Fruit fly (Drosophila melanogaster): Measurements from ENCODE around the gene Vha68-1.

The Vha68-1 gene

dm6 chr2L:13004059-13004870 is at the start of gene Vha68-1, which contains the start of gene mTor:
Gene Vha68-1, minus strand, starts transcription at chr2L:13004107.
Gene mTor, plus strand, starts transcription at chr2L:13004480.
- no peak for TF ChIP-seq net (GFP tag; optimal IDR thresholded peaks at IDR 0.05)
- TF ChIP-seq CG6276 (GFP tag; optimal IDR thresholded peaks at IDR 0.05), result no peak
- no peak for TF ChIP-seq Eip75B (GFP tag; optimal IDR thresholded peaks at IDR 0.05)
- TF ChIP-seq eg (GFP tag; IDR thresholded peaks at IDR 0.05), result peak; percentile 87
- no peak for TF ChIP-seq fd85E (GFP tag; optimal IDR thresholded peaks at IDR 0.05)
- TF ChIP-seq CG7368 (GFP tag; optimal IDR thresholded peaks at IDR 0.05), result no peak
- no peak for TF ChIP-seq Eip78C (GFP tag)
- TF ChIP-seq fd59A (GFP tag; optimal IDR thresholded peaks at IDR 0.05), result peak; percentile 35
- TF ChIP-seq CG3919 (GFP tag; optimal IDR thresholded peaks at IDR 0.05), result no peak
- TF ChIP-seq CG8632 (GFP tag; optimal IDR thresholded peaks at IDR 0.05), result peak; percentile 70
- peak; percentile 77 for TF ChIP-seq CG34406 (GFP tag; optimal IDR thresholded peaks at IDR 0.05)
- peak; percentile 85 for TF ChIP-seq Hr4 (GFP tag; optimal IDR thresholded peaks at IDR 0.05)
- TF ChIP-seq Sox102F (GFP tag; optimal IDR thresholded peaks at IDR 0.05), result no peak
- no peak for TF ChIP-seq Sox14 (GFP tag; optimal IDR thresholded peaks at IDR 0.05)
- no peak for TF ChIP-seq svp (GFP tag)
- TF ChIP-seq Hr38 (GFP tag; optimal IDR thresholded peaks at IDR 0.05), result no peak
- TF ChIP-seq lz (GFP tag; optimal IDR thresholded peaks at IDR 0.05), result peak; percentile 78
- TF ChIP-seq acj6 (GFP tag; optimal IDR thresholded peaks at IDR 0.05), result no peak
- peak; percentile 72 for TF ChIP-seq CG11294 (GFP tag; IDR thresholded peaks at IDR 0.05)
- TF ChIP-seq CG6792 (GFP tag; optimal IDR thresholded peaks at IDR 0.05), result no peak
- TF ChIP-seq esn (GFP tag; optimal IDR thresholded peaks at IDR 0.05), result peak; percentile 78
- TF ChIP-seq CG4318 (GFP tag; optimal IDR thresholded peaks at IDR 0.05), result no peak
- no peak for TF ChIP-seq spab (GFP tag; optimal IDR thresholded peaks at IDR 0.05)
- TF ChIP-seq CG15336 (GFP tag; IDR thresholded peaks at IDR 0.05), result peak; percentile 66
- no peak for TF ChIP-seq dac (GFP tag; optimal IDR thresholded peaks at IDR 0.05)
- no peak for TF ChIP-seq CG8319 (GFP tag; optimal IDR thresholded peaks at IDR 0.05)
- TF ChIP-seq fkh (GFP tag; optimal IDR thresholded peaks at IDR 0.05), result no peak
- no peak for TF ChIP-seq achi (GFP tag; optimal IDR thresholded peaks at IDR 0.05)
- TF ChIP-seq CG11762 (GFP tag; optimal IDR thresholded peaks at IDR 0.05; ENCODE audit: insufficient read depth), result peak; percentile 55
- no peak for TF ChIP-seq CG10631 (GFP tag; optimal IDR thresholded peaks at IDR 0.05)
- no peak for TF ChIP-seq CG6854 (GFP tag; optimal IDR thresholded peaks at IDR 0.05)
- TF ChIP-seq CG6163 (GFP tag; IDR thresholded peaks at IDR 0.05), result peak; percentile 86
- peak; percentile 83 for TF ChIP-seq CG32006 (GFP tag; optimal IDR thresholded peaks at IDR 0.05)
- TF ChIP-seq CG16779 (tag; optimal IDR thresholded peaks at IDR 0.05), result no peak
- peak; percentile 81 for TF ChIP-seq CG11902 (GFP tag; optimal IDR thresholded peaks at IDR 0.05)
- TF ChIP-seq Ets96B (tag; optimal IDR thresholded peaks at IDR 0.05), result peak; percentile 74
- peak in 1 of 2 experiments; percentile 38 for TF ChIP-seq salr (GFP tag; optimal IDR thresholded peaks at IDR 0.05)
- peak; percentile 78 for TF ChIP-seq Sox15 (GFP tag; optimal IDR thresholded peaks at IDR 0.05)
- no peak for TF ChIP-seq Ets21C (GFP tag; optimal IDR thresholded peaks at IDR 0.05)
- TF ChIP-seq topi (GFP tag; optimal IDR thresholded peaks at IDR 0.05), result peak; percentile 71
- peak; percentile 87 for TF ChIP-seq Gug (GFP tag; IDR thresholded peaks at IDR 0.05)
- no peak for TF ChIP-seq Met (GFP tag; optimal IDR thresholded peaks at IDR 0.05)
- TF ChIP-seq dsx (GFP tag; optimal IDR thresholded peaks at IDR 0.05; ENCODE audit: poor library complexity, severe bottlenecking), result no peak
- TF ChIP-seq vri (GFP tag; optimal IDR thresholded peaks at IDR 0.05), result no peak
- TF ChIP-seq Hr39 (GFP tag; optimal IDR thresholded peaks at IDR 0.05), result peak; percentile 89
- TF ChIP-seq CG10669 (GFP tag; optimal IDR thresholded peaks at IDR 0.05), result no peak
- TF ChIP-seq cyc (GFP tag; optimal IDR thresholded peaks at IDR 0.05), result peak; percentile 85
- peak; percentile 89 for TF ChIP-seq CG31627 (GFP tag; optimal IDR thresholded peaks at IDR 0.05)
- no peak for TF ChIP-seq CG6808 (GFP tag; optimal IDR thresholded peaks at IDR 0.05)
- peak; percentile 87 for TF ChIP-seq OdsH (GFP tag; optimal IDR thresholded peaks at IDR 0.05)
- no peak for TF ChIP-seq Smox (GFP tag; optimal IDR thresholded peaks at IDR 0.05)

Measured in whole organism, prepupa.